Fruit fly (Drosophila melanogaster): ENCODE measurements around the gene emb.

emb gene

DNA sequence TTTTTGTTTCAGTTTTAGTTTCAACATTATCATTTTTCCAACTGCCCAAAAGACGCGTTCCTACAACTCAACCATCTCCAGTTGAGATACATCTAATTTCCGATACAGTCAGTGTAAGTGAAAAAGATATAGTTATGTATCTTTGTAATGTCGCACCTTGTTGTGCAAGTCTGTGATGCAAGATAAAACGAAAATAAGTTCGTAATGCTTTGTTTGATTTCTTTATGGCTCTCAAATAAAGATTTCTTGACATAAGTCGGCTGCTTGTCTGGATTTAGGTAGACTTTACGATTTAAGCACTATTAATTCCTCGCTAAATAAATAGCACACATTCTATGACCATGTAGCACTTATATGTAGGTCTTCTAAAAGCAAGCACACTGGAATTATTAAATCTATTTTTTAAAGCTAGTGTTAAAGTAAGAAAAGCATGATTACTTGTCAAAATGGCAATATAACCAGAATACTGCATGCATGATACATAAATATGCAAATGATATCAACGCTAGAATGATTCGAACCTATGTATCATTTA lies 18.3 kb upstream of the emb start (continued):
- TF ChIP-seq zf30C (GFP tag; optimal IDR thresholded peaks at IDR 0.05) = no peak
- TF ChIP-seq br (optimal IDR thresholded peaks at IDR 0.05) = no peak
- no peak for TF ChIP-seq CG31224 (GFP tag; IDR thresholded peaks at IDR 0.05)
- TF ChIP-seq ken (GFP tag; IDR thresholded peaks at IDR 0.05) = no peak
- no peak for TF ChIP-seq ttk (GFP tag; IDR thresholded peaks at IDR 0.05)
- no peak for TF ChIP-seq Chrac-16 (GFP tag; optimal IDR thresholded peaks at IDR 0.05)

- TF ChIP-seq Xrp1 (GFP tag; IDR thresholded peaks at IDR 0.05) (no peak), schlank (tag; optimal IDR thresholded peaks at IDR 0.05) (no peak), sr (GFP tag; IDR thresholded peaks at IDR 0.05) (no peak), H15 (GFP tag; IDR thresholded peaks at IDR 0.05) (no peak), CG17186 (GFP tag; optimal IDR thresholded peaks at IDR 0.05) (no peak), Atf-2 (GFP tag; optimal IDR thresholded peaks at IDR 0.05) (no peak), lov (optimal IDR thresholded peaks at IDR 0.05) (no peak), lov (GFP tag; IDR thresholded peaks at IDR 0.05) (0 out of 3 replicates have a peak, but pooled peaks have one; percentile 30), Kr (GFP tag; optimal IDR thresholded peaks at IDR 0.05) (no peak)
These were observed 17.5 kb upstream of the emb start for dm6 chr2L:8385849-8386248.

- TF ChIP-seq kni (GFP tag; optimal IDR thresholded peaks at IDR 0.05) (peak; percentile 21), hbn (GFP tag; IDR thresholded peaks at IDR 0.05; ENCODE audit: partially characterized antibody) (no peak), eyg (GFP tag; optimal IDR thresholded peaks at IDR 0.05) (no peak)
These were observed 14.1 kb upstream of the emb start, which contains the start of gene CG42819 for dm6 chr2L:8389231-8389630. Gene CG42819 (minus strand): TSS chr2L:8389331.

dm6 chr2L:8392298-8392697 lies 11.1 kb upstream of the emb start, which contains the start of gene CG42820:
Gene CG42820 (minus strand): TSS chr2L:8392398.
- TF ChIP-seq sens (GFP tag) (peak; percentile 21), CG8478 (optimal IDR thresholded peaks at IDR 0.05) (no peak), cato (GFP tag; optimal IDR thresholded peaks at IDR 0.05; ENCODE audit: borderline replicate concordance) (no peak)

DNA sequence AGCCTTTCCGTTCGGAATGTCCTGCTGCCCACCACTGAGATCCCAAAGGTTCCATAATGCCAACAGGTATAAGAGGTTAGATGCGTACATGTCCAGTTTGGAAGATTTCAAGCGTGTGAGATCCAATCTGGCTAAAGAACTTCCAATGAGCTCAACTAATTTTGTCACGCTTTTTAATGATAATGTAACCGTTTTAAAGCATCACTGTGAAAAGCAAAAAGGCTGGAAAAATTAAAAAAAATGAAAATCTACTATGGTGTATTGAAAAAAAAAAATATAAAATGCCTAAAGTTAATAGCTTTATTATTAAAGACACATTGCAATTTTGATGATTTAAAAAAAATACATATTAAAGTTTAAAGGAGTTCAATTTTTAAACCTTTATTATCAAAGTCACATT lies 10.3 kb upstream of the emb start, which contains the start of gene Acp29AB:
Gene Acp29AB (minus strand): TSS at position 101 of the 400 bp plus-strand sequence.
- TF ChIP-seq pho (GFP tag; optimal IDR thresholded peaks at IDR 0.05) = no peak
- no peak for TF ChIP-seq Dek (tag; optimal IDR thresholded peaks at IDR 0.05)
- no peak for TF ChIP-seq CG10543 (GFP tag; optimal IDR thresholded peaks at IDR 0.05)
- TF ChIP-seq ara (GFP tag; IDR thresholded peaks at IDR 0.05) = no peak
- TF ChIP-seq CG10209 (GFP tag; optimal IDR thresholded peaks at IDR 0.05) = no peak
- TF ChIP-seq yki (optimal IDR thresholded peaks at IDR 0.05) = no peak
- TF ChIP-seq CG6175 (GFP tag; IDR thresholded peaks at IDR 0.05) = no peak

DNA sequence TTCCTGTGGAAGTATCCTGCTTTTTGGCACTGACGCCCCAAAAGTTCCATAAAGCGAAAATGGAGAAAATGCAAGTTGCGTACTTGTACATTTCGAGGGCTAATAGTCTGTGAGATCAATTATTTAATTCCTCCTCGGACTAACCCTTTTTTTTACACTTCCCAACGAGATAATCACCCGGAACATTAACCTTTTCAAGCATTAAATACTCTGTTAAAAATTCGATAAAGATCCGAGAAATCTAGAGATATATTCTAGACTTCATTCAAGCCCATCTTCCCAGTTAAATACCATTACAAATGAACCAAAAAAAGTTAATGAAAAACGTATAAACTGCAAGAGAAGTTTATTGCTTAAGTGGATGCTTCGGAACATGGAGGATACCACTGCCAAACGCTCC lies 9.2 kb upstream of the emb start, which contains the start of gene lectin-29Ca:
Gene lectin-29Ca (minus strand): TSS at position 101 of the 400 bp plus-strand sequence.
- TF ChIP-seq CG2712 (tag; optimal IDR thresholded peaks at IDR 0.05) (no peak), chm (GFP tag; IDR thresholded peaks at IDR 0.05) (no peak), dysf (GFP tag; IDR thresholded peaks at IDR 0.05) (no peak), dmrt99B (tag; optimal IDR thresholded peaks at IDR 0.05) (no peak), CG3065 (GFP tag; optimal IDR thresholded peaks at IDR 0.05) (no peak), CG6854 (GFP tag; optimal IDR thresholded peaks at IDR 0.05) (no peak), CG14014 (GFP tag; IDR thresholded peaks at IDR 0.05) (no peak), abd-A (tag; optimal IDR thresholded peaks at IDR 0.05) (no peak), CG2875 (GFP tag; optimal IDR thresholded peaks at IDR 0.05) (no peak), CG9215 (GFP tag; IDR thresholded peaks at IDR 0.05) (no peak), CTCF (GFP tag; optimal IDR thresholded peaks at IDR 0.05) (no peak), nom (GFP tag; optimal IDR thresholded peaks at IDR 0.05) (no peak)
